Fruit fly (Drosophila melanogaster): Measurements from ENCODE around the gene CG17230.

CG17230 gene

dm6 chr3R:11431395-11431977 lies 6.1 kb upstream of the CG17230 start, which contains the start of the genes RpL24-like and CG5276:
Gene RpL24-like (minus strand): TSS chr3R:11431582.
Gene CG5276 (plus strand): TSS chr3R:11431738.
- TF ChIP-seq usp (GFP tag; optimal IDR thresholded peaks at IDR 0.05) (no peak), CG8478 (optimal IDR thresholded peaks at IDR 0.05) (no peak), Dll (optimal IDR thresholded peaks at IDR 0.05) (no peak), EcR (GFP tag; optimal IDR thresholded peaks at IDR 0.05) (no peak), psq (optimal IDR thresholded peaks at IDR 0.05) (no peak), pan (optimal IDR thresholded peaks at IDR 0.05) (no peak)

DNA sequence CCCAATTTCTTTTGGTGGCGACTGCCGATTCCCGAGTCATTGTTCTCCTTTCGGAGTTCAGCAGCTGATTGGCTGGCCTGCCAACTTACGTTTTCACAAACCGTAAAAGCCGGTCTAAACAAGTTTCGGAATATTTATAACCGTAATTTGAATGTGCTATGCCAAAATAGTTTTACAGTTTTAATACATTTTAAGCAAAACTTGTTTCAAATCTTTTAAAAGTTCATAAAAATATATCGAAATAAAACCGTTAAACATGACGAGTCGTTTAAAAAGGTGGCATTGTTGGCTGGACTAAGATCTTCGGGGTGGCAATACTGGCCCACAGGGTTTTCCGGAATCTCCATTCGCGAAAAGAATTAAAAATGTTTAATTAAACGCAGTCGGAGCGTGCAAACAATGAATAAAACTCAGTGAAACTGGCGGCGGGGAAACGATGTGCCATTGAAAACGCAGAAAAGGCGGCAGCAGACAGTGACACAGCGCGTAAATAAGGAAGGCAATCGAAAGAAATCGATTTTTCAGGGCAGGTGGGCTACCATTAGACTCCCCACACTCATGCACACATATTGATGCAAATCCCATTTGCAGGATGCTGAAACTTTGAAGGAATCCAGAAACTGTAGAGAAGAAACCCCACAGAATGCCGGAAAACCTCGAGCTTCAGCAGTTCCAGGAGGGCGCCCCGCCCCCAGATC lies 1.9 kb upstream of the CG17230 start, which contains the start of the genes Exd2 and CG5281:
TSS of gene Exd2 (minus strand) at position 167 of the 698 bp plus-strand sequence.
TSS of gene CG5281 (plus strand) at position 314 of the 698 bp plus-strand sequence.
- TF ChIP-seq usp (GFP tag; optimal IDR thresholded peaks at IDR 0.05) (no peak), pan (optimal IDR thresholded peaks at IDR 0.05) (no peak), psq (optimal IDR thresholded peaks at IDR 0.05) (no peak), CG8478 (optimal IDR thresholded peaks at IDR 0.05) (no peak), EcR (GFP tag; optimal IDR thresholded peaks at IDR 0.05) (no peak), Dll (optimal IDR thresholded peaks at IDR 0.05) (no peak)

DNA sequence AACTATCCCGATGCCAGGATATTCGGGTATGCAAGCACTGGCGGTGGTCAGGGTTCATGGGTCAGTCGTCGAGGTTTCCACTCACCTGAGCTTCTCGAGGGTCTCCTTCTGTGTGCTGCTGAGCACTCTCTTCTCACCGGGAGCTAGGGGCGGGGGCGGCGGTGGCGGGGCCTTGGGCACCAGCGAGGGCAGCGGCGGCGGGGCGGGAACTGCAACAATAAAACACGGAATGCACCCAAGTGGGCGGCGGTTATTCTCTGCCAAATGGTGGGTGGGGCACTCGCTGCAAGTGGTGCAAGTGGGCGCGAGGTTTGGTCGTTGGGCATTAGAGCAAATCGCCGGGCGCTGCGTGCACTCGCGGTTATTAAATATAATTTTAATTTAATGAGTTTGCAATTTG lies 3.5 kb downstream of the CG17230 start:
- no peak for TF ChIP-seq CG8478 (optimal IDR thresholded peaks at IDR 0.05)
- no peak for TF ChIP-seq pan (optimal IDR thresholded peaks at IDR 0.05)
- TF ChIP-seq psq (optimal IDR thresholded peaks at IDR 0.05): no peak
- TF ChIP-seq EcR (GFP tag; optimal IDR thresholded peaks at IDR 0.05): no peak
- no peak for TF ChIP-seq usp (GFP tag; optimal IDR thresholded peaks at IDR 0.05)
- no peak for TF ChIP-seq Dll (optimal IDR thresholded peaks at IDR 0.05)

DNA sequence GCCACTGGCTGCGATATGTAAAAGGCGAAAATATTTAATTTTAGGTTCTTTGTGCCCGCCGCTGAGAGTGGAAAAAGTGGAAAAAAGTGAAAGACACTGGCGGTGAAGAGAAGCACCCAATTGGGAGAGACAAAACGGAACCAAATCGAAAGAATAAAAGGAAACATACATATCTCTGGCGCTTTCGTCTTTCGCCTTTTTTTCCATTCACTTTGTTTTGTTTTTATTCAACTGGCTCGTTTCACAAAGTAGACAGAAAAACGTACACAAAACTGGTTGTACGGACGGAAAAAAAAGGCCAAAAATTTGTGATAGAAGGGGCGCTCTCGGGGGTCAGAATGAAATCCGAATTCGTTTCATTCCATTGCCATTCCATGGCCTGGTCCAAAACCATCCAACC lies 12.1 kb downstream of the CG17230 start:
- TF ChIP-seq Dll (optimal IDR thresholded peaks at IDR 0.05) (no peak), psq (optimal IDR thresholded peaks at IDR 0.05) (no peak), pan (optimal IDR thresholded peaks at IDR 0.05) (no peak), CG8478 (optimal IDR thresholded peaks at IDR 0.05) (no peak), usp (GFP tag; optimal IDR thresholded peaks at IDR 0.05) (no peak), EcR (GFP tag; optimal IDR thresholded peaks at IDR 0.05) (no peak)

DNA sequence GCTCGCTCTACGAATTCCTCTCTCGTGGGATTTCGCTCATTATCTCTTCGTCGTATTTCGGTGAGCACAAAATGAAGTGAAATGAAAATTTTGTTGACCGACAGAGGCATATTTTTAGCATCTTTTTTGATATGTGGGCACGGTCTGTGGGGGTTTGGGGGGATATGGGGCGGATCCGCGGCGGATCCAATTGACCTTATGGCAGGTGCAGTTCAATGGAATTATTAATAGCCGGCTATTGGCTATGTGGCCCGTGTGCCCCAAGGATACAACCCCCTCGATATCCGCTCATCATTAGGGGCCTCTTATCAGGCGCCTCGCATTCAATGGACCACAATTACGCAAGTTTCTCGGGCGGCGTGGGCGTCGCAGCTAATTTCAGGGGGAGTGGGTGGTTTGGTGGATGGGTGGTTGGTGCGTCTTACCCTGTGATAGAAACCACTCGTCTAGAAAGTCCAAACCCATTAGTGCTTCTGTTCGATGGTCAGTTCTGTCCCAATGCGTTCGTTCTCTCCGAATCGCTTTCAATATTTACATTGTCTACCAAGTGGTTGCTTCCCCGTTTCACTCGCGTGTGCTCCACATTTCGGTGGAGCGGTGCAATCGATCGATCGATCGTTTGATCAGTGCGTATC lies 13.7 kb downstream of the CG17230 start, which contains the start of gene sals:
TSS of gene sals (minus strand) at position 585 of the 635 bp plus-strand sequence.
- TF ChIP-seq usp (GFP tag; optimal IDR thresholded peaks at IDR 0.05) (no peak), psq (optimal IDR thresholded peaks at IDR 0.05) (no peak), pan (optimal IDR thresholded peaks at IDR 0.05) (no peak), CG8478 (optimal IDR thresholded peaks at IDR 0.05) (no peak), Dll (optimal IDR thresholded peaks at IDR 0.05) (no peak), EcR (GFP tag; optimal IDR thresholded peaks at IDR 0.05) (no peak)

- no peak for TF ChIP-seq EcR (GFP tag; optimal IDR thresholded peaks at IDR 0.05)
- TF ChIP-seq pan (optimal IDR thresholded peaks at IDR 0.05): no peak
- TF ChIP-seq usp (GFP tag; optimal IDR thresholded peaks at IDR 0.05): no peak
- TF ChIP-seq CG8478 (optimal IDR thresholded peaks at IDR 0.05): no peak
- TF ChIP-seq Dll (optimal IDR thresholded peaks at IDR 0.05): no peak
- TF ChIP-seq psq (optimal IDR thresholded peaks at IDR 0.05): no peak
These were observed 14.5 kb downstream of the CG17230 start for dm6 chr3R:11452041-11452440.

- TF ChIP-seq pan (optimal IDR thresholded peaks at IDR 0.05): no peak
- TF ChIP-seq EcR (GFP tag; optimal IDR thresholded peaks at IDR 0.05): no peak
- TF ChIP-seq Dll (optimal IDR thresholded peaks at IDR 0.05): no peak
- no peak for TF ChIP-seq usp (GFP tag; optimal IDR thresholded peaks at IDR 0.05)
- no peak for TF ChIP-seq psq (optimal IDR thresholded peaks at IDR 0.05)
- TF ChIP-seq CG8478 (optimal IDR thresholded peaks at IDR 0.05): no peak
These were observed 16.8 kb downstream of the CG17230 start for dm6 chr3R:11454210-11454904.

DNA sequence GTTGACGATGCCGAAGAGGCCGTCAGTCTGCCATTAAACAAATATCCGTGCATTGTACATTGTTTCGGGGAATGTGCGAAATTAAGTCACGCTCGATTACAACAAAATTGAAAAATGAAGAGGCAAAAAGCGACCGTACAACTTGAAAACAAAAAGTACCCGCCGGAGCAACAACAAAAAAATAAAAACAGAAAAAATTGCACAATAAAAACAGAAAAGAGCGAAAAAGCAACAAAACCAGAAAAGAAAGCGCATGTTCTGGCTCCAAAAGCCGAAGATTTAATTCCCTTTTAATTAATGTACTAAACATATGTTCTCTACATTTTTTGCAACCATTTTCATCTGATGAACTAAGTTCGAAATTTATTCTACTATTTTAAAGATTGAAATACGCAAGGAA lies 19.0 kb downstream of the CG17230 start:
- no peak for TF ChIP-seq pan (optimal IDR thresholded peaks at IDR 0.05)
- no peak for TF ChIP-seq CG8478 (optimal IDR thresholded peaks at IDR 0.05)
- TF ChIP-seq Dll (optimal IDR thresholded peaks at IDR 0.05): no peak
- no peak for TF ChIP-seq usp (GFP tag; optimal IDR thresholded peaks at IDR 0.05)
- no peak for TF ChIP-seq EcR (GFP tag; optimal IDR thresholded peaks at IDR 0.05)
- no peak for TF ChIP-seq psq (optimal IDR thresholded peaks at IDR 0.05)

dm6 chr3R:11457286-11457685 lies 19.7 kb downstream of the CG17230 start:
- no peak for TF ChIP-seq psq (optimal IDR thresholded peaks at IDR 0.05)
- TF ChIP-seq pan (optimal IDR thresholded peaks at IDR 0.05): no peak
- no peak for TF ChIP-seq CG8478 (optimal IDR thresholded peaks at IDR 0.05)
- no peak for TF ChIP-seq usp (GFP tag; optimal IDR thresholded peaks at IDR 0.05)
- TF ChIP-seq Dll (optimal IDR thresholded peaks at IDR 0.05): no peak
- no peak for TF ChIP-seq EcR (GFP tag; optimal IDR thresholded peaks at IDR 0.05)

dm6 chr3R:11458022-11458850 lies 20.7 kb downstream of the CG17230 start:
- TF ChIP-seq Dll (optimal IDR thresholded peaks at IDR 0.05) (no peak), pan (optimal IDR thresholded peaks at IDR 0.05) (no peak), psq (optimal IDR thresholded peaks at IDR 0.05) (no peak), CG8478 (optimal IDR thresholded peaks at IDR 0.05) (no peak), EcR (GFP tag; optimal IDR thresholded peaks at IDR 0.05) (no peak), usp (GFP tag; optimal IDR thresholded peaks at IDR 0.05) (no peak)

DNA sequence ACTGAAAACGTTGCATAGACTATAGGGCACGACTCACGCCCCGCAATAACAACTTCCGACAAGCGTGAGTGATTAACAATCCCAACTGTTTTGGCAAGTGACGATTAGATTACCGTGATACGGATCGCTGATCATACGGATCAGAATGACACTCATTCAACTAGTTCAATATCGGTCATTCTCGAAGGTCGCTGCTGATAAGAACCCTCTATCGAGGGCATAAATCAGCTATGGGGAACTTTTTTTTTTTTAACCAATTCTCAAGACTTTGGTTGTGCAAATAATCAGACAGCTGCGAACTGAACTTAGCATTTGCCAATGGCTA lies 21.2 kb downstream of the CG17230 start:
- TF ChIP-seq CG8478 (optimal IDR thresholded peaks at IDR 0.05) (no peak), pan (optimal IDR thresholded peaks at IDR 0.05) (no peak), usp (GFP tag; optimal IDR thresholded peaks at IDR 0.05) (no peak), EcR (GFP tag; optimal IDR thresholded peaks at IDR 0.05) (no peak), psq (optimal IDR thresholded peaks at IDR 0.05) (no peak), Dll (optimal IDR thresholded peaks at IDR 0.05) (no peak)

Data from whole organism.